Fruit fly (Drosophila melanogaster): ENCODE results near the gene dnk.

DNA sequence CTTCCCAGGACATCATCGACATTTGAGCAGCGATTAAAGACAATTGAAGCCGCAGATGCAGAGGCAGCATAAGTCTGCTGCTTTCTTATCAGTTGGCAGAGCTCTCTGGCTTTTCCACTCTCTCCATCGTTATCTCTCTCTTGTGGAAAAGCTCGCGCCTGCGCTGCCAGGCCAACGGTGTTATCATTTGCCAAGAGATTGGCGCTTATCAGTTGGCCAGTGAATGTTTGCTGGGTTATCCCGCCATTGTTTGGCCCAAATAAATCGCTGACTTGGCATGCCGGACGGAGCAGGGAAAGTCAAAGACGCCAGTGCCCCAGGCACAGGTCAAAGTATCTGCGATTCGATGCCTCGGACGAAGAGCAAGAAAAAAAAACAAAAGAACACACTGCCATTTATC lies 31.7 kb upstream of the dnk start:
- TF ChIP-seq Hr78 (GFP tag; optimal IDR thresholded peaks at IDR 0.05): no peak
- TF ChIP-seq CG2199 (GFP tag; IDR thresholded peaks at IDR 0.05): no peak
- no peak for TF ChIP-seq rib (GFP tag; IDR thresholded peaks at IDR 0.05)

Data from whole organism, embryonic.